Fruit fly (Drosophila melanogaster) whole organism, embryonic: Measurements from ENCODE around the gene CG7781.
A peak's percentile ranks its signal among the peaks of the same experiment; 100 is the strongest.

Experiments
- Bgb ChIP-seq: fragments of 200-800 bp; sonication (Bioruptor generic); IDR thresholded peaks from 2 replicates; pipeline ENCODE4 v1.3.6; 2022; ENCODE audit warnings: missing biosample characterization, missing genetic modification characterization; ENCODE audit not compliant: partially characterized antibody
- CG10462 ChIP-seq: fragments of 200-800 bp; sonication (Bioruptor generic); optimal IDR thresholded peaks from 2 replicates; lab custom pipeline; 2016; ENCODE audit warnings: missing biosample characterization, missing genetic modification characterization
- CG11723 ChIP-seq: fragments of 200-800 bp; sonication (Bioruptor generic); optimal IDR thresholded peaks from 2 replicates; lab custom pipeline; 2017; ENCODE audit warnings: missing biosample characterization, mild to moderate bottlenecking, missing genetic modification characterization
- CG13287 ChIP-seq: fragments of 200-800 bp; sonication (Bioruptor generic); IDR thresholded peaks from 2 replicates; pipeline ENCODE4 v1.3.6; 2022; ENCODE audit warnings: missing biosample characterization, missing genetic modification characterization; ENCODE audit not compliant: partially characterized antibody
- CG14710 ChIP-seq: fragments of 200-800 bp; sonication (Bioruptor generic); optimal IDR thresholded peaks from 3 replicates; lab custom pipeline; 2019; ENCODE audit warnings: missing biosample characterization, mild to moderate bottlenecking, missing genetic modification characterization, moderate library complexity
- CG15696 ChIP-seq: fragments of 200-800 bp; sonication (Bioruptor generic); optimal IDR thresholded peaks from 2 replicates; lab custom pipeline; 2019; ENCODE audit warnings: missing biosample characterization, mild to moderate bottlenecking, missing genetic modification characterization, moderate library complexity
- CG17912 ChIP-seq: fragments of 200-800 bp; sonication (Bioruptor generic); optimal IDR thresholded peaks from 2 replicates; lab custom pipeline; 2018; ENCODE audit warnings: missing biosample characterization, mild to moderate bottlenecking, missing genetic modification characterization
- CG1832 ChIP-seq: fragments of 200-800 bp; sonication (Bioruptor generic); optimal IDR thresholded peaks from 2 replicates; lab custom pipeline; 2017; ENCODE audit warnings: missing biosample characterization, mild to moderate bottlenecking, missing genetic modification characterization, inconsistent platforms
- CG2116 ChIP-seq: fragments of 200-800 bp; sonication (Bioruptor generic); optimal IDR thresholded peaks from 3 replicates; lab custom pipeline; 2018; ENCODE audit warnings: missing biosample characterization, mild to moderate bottlenecking, missing genetic modification characterization
- CG2120 ChIP-seq: fragments of 200-800 bp; sonication (Bioruptor generic); optimal IDR thresholded peaks from 3 replicates; lab custom pipeline; 2016; ENCODE audit warnings: missing biosample characterization, missing genetic modification characterization
- CG2678 ChIP-seq: fragments of 200-800 bp; sonication (Bioruptor generic); optimal IDR thresholded peaks from 3 replicates; lab custom pipeline; 2019; ENCODE audit warnings: missing biosample characterization, mild to moderate bottlenecking, missing genetic modification characterization, moderate library complexity
- CG3847 ChIP-seq: fragments of 200-800 bp; sonication (Bioruptor generic); IDR thresholded peaks from 2 replicates; pipeline ENCODE4 v1.3.6; 2022; ENCODE audit warnings: missing biosample characterization, missing genetic modification characterization
- CG42726 ChIP-seq: fragments of 200-800 bp; sonication (Bioruptor generic); IDR thresholded peaks from 2 replicates; pipeline ENCODE4 v1.3.6; 2022; ENCODE audit warnings: missing biosample characterization, missing genetic modification characterization; ENCODE audit not compliant: partially characterized antibody
- CG5180 ChIP-seq: fragments of 200-800 bp; sonication (Bioruptor generic); optimal IDR thresholded peaks from 3 replicates; lab custom pipeline; 2017; ENCODE audit warnings: missing biosample characterization, missing genetic modification characterization, mild to moderate bottlenecking, moderate library complexity, missing genetic modification reagents
- CG6272 ChIP-seq: fragments of 200-800 bp; sonication (Bioruptor generic); IDR thresholded peaks from 2 replicates; pipeline ENCODE4 v1.3.6; 2022; ENCODE audit warnings: missing biosample characterization, missing genetic modification characterization
- CG7963 ChIP-seq: fragments of 200-800 bp; sonication (Bioruptor generic); IDR thresholded peaks from 3 replicates; pipeline ENCODE4 v1.3.6; 2022; ENCODE audit warnings: missing biosample characterization, missing genetic modification characterization; ENCODE audit not compliant: partially characterized antibody
- CG8924 ChIP-seq: fragments of 200-800 bp; optimal IDR thresholded peaks from 3 replicates; lab custom pipeline; 2019; ENCODE audit warnings: missing biosample characterization, mild to moderate bottlenecking, missing genetic modification characterization, moderate library complexity
- CG9817 ChIP-seq: fragments of 200-800 bp; sonication (Bioruptor generic); optimal IDR thresholded peaks from 2 replicates; lab custom pipeline; 2018; ENCODE audit warnings: missing biosample characterization, mild to moderate bottlenecking, missing genetic modification characterization, moderate library complexity
- CG9876 ChIP-seq: fragments of 200-800 bp; sonication (Bioruptor generic); optimal IDR thresholded peaks from 2 replicates; lab custom pipeline; 2016; ENCODE audit warnings: missing biosample characterization, missing genetic modification characterization
- Deaf1 ChIP-seq: fragments of 200-800 bp; optimal IDR thresholded peaks from 3 replicates; lab custom pipeline; 2019; ENCODE audit warnings: missing biosample characterization, mild to moderate bottlenecking, missing genetic modification characterization, moderate library complexity
- Dek ChIP-seq: fragments of 200-800 bp; sonication (Bioruptor generic); optimal IDR thresholded peaks from 3 replicates; lab custom pipeline; 2019; ENCODE audit warnings: missing biosample characterization, mild to moderate bottlenecking, missing genetic modification characterization, moderate library complexity
- Doc3 ChIP-seq: fragments of 200-800 bp; sonication (Bioruptor generic); IDR thresholded peaks from 3 replicates; pipeline ENCODE4 v1.3.6; 2022; ENCODE audit warnings: missing biosample characterization, missing genetic modification characterization; ENCODE audit not compliant: partially characterized antibody
- Dref ChIP-seq: fragments of 200-800 bp; sonication (Bioruptor generic); IDR thresholded peaks from 2 replicates; pipeline ENCODE4 v1.3.6; 2022; ENCODE audit warnings: missing biosample characterization, missing genetic modification characterization
- Gug ChIP-seq: fragments of 200-800 bp; sonication (Bioruptor generic); IDR thresholded peaks from 4 replicates; pipeline ENCODE4 v1.3.6; 2022; ENCODE audit warnings: missing biosample characterization, missing genetic modification characterization
- Hr3 ChIP-seq: fragments of 200-800 bp; sonication (Bioruptor generic); optimal IDR thresholded peaks from 3 replicates; lab custom pipeline; 2016; ENCODE audit warnings: missing biosample characterization, missing genetic modification characterization
- Hsf ChIP-seq: fragments of 200-800 bp; sonication (Bioruptor generic); optimal IDR thresholded peaks from 3 replicates; lab custom pipeline; 2016; ENCODE audit warnings: missing biosample characterization, missing genetic modification characterization
- Max ChIP-seq: fragments of 200-800 bp; sonication (Bioruptor generic); optimal IDR thresholded peaks from 2 replicates; lab custom pipeline; 2016; ENCODE audit warnings: missing biosample characterization, mild to moderate bottlenecking, missing genetic modification characterization
- Sin3A ChIP-seq: fragments of >200 bp; optimal IDR thresholded peaks from 2 replicates; lab custom pipeline; 2018
- dan ChIP-seq: fragments of 200-800 bp; sonication (Bioruptor generic); IDR thresholded peaks from 2 replicates; pipeline ENCODE4 v1.3.6; 2022; ENCODE audit warnings: missing biosample characterization, missing genetic modification characterization
- dpn ChIP-seq, 2 experiments: fragments of 200-800 bp; sonication (Bioruptor generic); optimal IDR thresholded peaks; 3 replicates each; lab custom pipeline; 2016; ENCODE audit warnings: missing biosample characterization in 2 of 2, missing genetic modification characterization in 2 of 2
- dysf ChIP-seq: fragments of 200-800 bp; sonication (Bioruptor generic); IDR thresholded peaks from 3 replicates; pipeline ENCODE4 v1.3.6; 2022; ENCODE audit warnings: missing biosample characterization, missing genetic modification characterization
- emc ChIP-seq: fragments of 200-800 bp; sonication (Bioruptor generic); optimal IDR thresholded peaks from 2 replicates; lab custom pipeline; 2016; ENCODE audit warnings: missing biosample characterization, missing genetic modification characterization
- gcm ChIP-seq: fragments of 200-800 bp; sonication (Bioruptor generic); optimal IDR thresholded peaks from 2 replicates; lab custom pipeline; 2019; ENCODE audit warnings: missing biosample characterization, mild to moderate bottlenecking, missing genetic modification characterization, moderate library complexity
- gem ChIP-seq: fragments of 200-800 bp; sonication (Bioruptor generic); optimal IDR thresholded peaks from 2 replicates; lab custom pipeline; 2019; ENCODE audit warnings: missing biosample characterization, mild to moderate bottlenecking, missing genetic modification characterization, moderate library complexity
- gfzf ChIP-seq: fragments of 200-800 bp; sonication (Bioruptor generic); optimal IDR thresholded peaks from 2 replicates; lab custom pipeline; 2016; ENCODE audit warnings: missing biosample characterization, mild to moderate bottlenecking, missing genetic modification characterization, moderate library complexity
- grau ChIP-seq: fragments of 200-800 bp; optimal IDR thresholded peaks from 3 replicates; lab custom pipeline; 2019; ENCODE audit warnings: missing biosample characterization, mild to moderate bottlenecking, missing genetic modification characterization, moderate library complexity
- lilli ChIP-seq: fragments of 200-800 bp; sonication (Bioruptor generic); optimal IDR thresholded peaks from 3 replicates; lab custom pipeline; 2016; ENCODE audit warnings: missing biosample characterization, missing genetic modification characterization
- mirr ChIP-seq: fragments of 200-800 bp; sonication (Bioruptor generic); optimal IDR thresholded peaks from 3 replicates; lab custom pipeline; 2018; ENCODE audit warnings: missing biosample characterization, mild to moderate bottlenecking, missing genetic modification characterization
- nerfin-2 ChIP-seq: fragments of 200-800 bp; sonication (Bioruptor generic); IDR thresholded peaks from 2 replicates; pipeline ENCODE4 v1.3.6; 2022; ENCODE audit warnings: missing biosample characterization, missing genetic modification characterization; ENCODE audit not compliant: partially characterized antibody
- repo ChIP-seq: fragments of 200-800 bp; sonication (Bioruptor generic); optimal IDR thresholded peaks from 2 replicates; lab custom pipeline; 2016; ENCODE audit warnings: missing biosample characterization, missing genetic modification characterization
- seq ChIP-seq: fragments of 200-800 bp; sonication (Bioruptor generic); IDR thresholded peaks from 2 replicates; pipeline ENCODE4 v1.3.6; 2022; ENCODE audit warnings: missing biosample characterization, missing genetic modification characterization
- sim ChIP-seq: fragments of 200-800 bp; sonication (Bioruptor generic); IDR thresholded peaks from 2 replicates; pipeline ENCODE4 v1.3.6; 2022; ENCODE audit warnings: missing biosample characterization, missing genetic modification characterization
- slou ChIP-seq: fragments of 200-800 bp; sonication (Bioruptor generic); optimal IDR thresholded peaks from 3 replicates; lab custom pipeline; 2016; ENCODE audit warnings: missing biosample characterization, missing genetic modification characterization
- sna ChIP-seq: fragments of 200-800 bp; sonication (Bioruptor generic); IDR thresholded peaks from 2 replicates; pipeline ENCODE4 v1.3.6; 2022; ENCODE audit warnings: missing biosample characterization, missing genetic modification characterization; ENCODE audit not compliant: partially characterized antibody
- sqz ChIP-seq: fragments of 200-800 bp; sonication (Bioruptor generic); optimal IDR thresholded peaks from 3 replicates; lab custom pipeline; 2018; ENCODE audit warnings: missing biosample characterization, mild to moderate bottlenecking, missing genetic modification characterization
- stc ChIP-seq: fragments of 200-800 bp; sonication (Bioruptor generic); IDR thresholded peaks from 2 replicates; pipeline ENCODE4 v1.3.6; 2022; ENCODE audit warnings: missing biosample characterization, missing genetic modification characterization
- trh ChIP-seq: fragments of 200-800 bp; sonication (Bioruptor generic); optimal IDR thresholded peaks from 2 replicates; lab custom pipeline; 2016; ENCODE audit warnings: missing biosample characterization, missing genetic modification characterization
- wdn ChIP-seq: fragments of 200-800 bp; sonication (Bioruptor generic); IDR thresholded peaks from 2 replicates; pipeline ENCODE4 v1.3.6; 2022; ENCODE audit warnings: missing biosample characterization, missing genetic modification characterization

Gene CG7781

DNA sequence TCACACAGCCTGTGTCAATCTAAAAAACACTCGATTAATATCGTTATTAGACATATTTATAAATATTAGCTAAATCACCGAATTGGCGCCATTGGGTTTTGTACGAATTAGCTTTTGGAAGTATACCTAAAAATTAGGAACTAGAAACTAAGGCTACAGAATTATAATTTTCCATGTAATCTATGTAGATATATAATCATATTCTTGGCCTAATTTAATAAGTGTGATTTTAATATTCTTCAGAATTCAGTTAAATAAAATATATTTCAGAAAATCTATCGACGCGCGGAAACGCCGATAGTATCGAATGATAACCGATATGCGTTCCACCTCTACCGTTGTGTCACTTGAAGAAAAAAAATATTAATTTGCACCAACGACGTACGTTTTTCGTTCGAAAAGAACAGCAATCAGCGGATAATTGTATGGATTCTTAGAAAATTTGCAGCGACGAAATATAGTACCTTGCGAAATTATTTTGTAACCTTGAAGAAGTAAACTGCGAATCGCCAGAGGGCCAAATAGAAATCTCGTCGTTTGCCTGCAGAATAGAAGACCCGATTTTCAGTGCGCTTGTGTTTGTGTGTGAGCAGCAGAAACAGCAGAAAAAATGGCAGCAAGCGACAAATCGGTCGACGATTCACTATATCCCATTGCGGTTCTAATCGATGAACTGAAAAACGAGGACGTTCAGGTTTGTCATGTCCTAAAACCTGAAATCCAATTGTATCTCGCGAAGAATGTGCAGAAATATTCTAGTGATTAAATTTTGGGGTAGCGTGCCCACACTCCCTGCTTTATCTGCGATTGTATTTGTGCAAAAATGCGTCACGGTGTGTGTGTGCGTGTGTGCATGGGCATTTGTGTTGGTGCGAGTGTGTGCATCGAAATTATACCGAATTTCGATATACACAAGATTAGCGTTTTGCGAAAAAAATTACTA is 40.8 kb upstream of the CG7781 start, which contains the start of gene Pp2A-29B (continued):
- TF ChIP-seq sna = peak; percentile 99
- peak; percentile 48 for TF ChIP-seq gem (tag; lab: Kevin White, UChicago)
- peak; percentile 98 for TF ChIP-seq nerfin-2 (GFP tag; lab: Robert Waterston, UW)
- TF ChIP-seq dpn (GFP tag; optimal IDR thresholded peaks at IDR 0.05; lab: Kevin White, UChicago) = peak in 1 of 2 experiments; percentile 17
- TF ChIP-seq CG17912 = peak; percentile 7
- TF ChIP-seq CG9817 (tag; lab: Kevin White, UChicago) = peak; percentile 17
- TF ChIP-seq stc (GFP tag; lab: Robert Waterston, UW) = no peak
- peak; percentile 93 for TF ChIP-seq sqz (GFP tag; lab: Kevin White, UChicago)
- no peak for TF ChIP-seq emc (GFP tag; lab: Kevin White, UChicago)
- TF ChIP-seq CG10462 (GFP tag; lab: Kevin White, UChicago) = peak; percentile 7
- peak; percentile 83 for TF ChIP-seq CG14710
- TF ChIP-seq Hsf (GFP tag; lab: Kevin White, UChicago) = peak; percentile 18
- TF ChIP-seq CG15696 (tag; lab: Kevin White, UChicago) = peak; percentile 35
- peak; percentile 19 for TF ChIP-seq CG2120
- TF ChIP-seq dysf (GFP tag; lab: Robert Waterston, UW) = no peak
- no peak for TF ChIP-seq CG9876 (GFP tag; lab: Kevin White, UChicago)
- TF ChIP-seq CG1832 (GFP tag; lab: Kevin White, UChicago) = no peak
- TF ChIP-seq CG7963 (GFP tag; lab: Robert Waterston, UW) = peak; percentile 95
- no peak for TF ChIP-seq CG5180 (GFP tag; lab: Kevin White, UChicago)
- TF ChIP-seq Deaf1 (tag; lab: Kevin White, UChicago) = peak; percentile 7
- no peak for TF ChIP-seq dan
- TF ChIP-seq mirr (GFP tag; lab: Kevin White, UChicago) = no peak
- peak; percentile 32 for TF ChIP-seq Sin3A (lab: Kevin White, UChicago)
- TF ChIP-seq gcm = no peak
- no peak for TF ChIP-seq seq
- TF ChIP-seq Dref (GFP tag; lab: Robert Waterston, UW) = peak; percentile 57
- TF ChIP-seq sim = no peak
- TF ChIP-seq Dek (tag; lab: Kevin White, UChicago) = peak; percentile 12
- peak; percentile 51; the same call in 1 of the 2 replicates for TF ChIP-seq CG3847
- TF ChIP-seq repo (GFP tag; lab: Kevin White, UChicago) = no peak
- peak; percentile 8 for TF ChIP-seq lilli (GFP tag; lab: Kevin White, UChicago)
- TF ChIP-seq CG42726 (GFP tag; lab: Robert Waterston, UW) = peak; percentile 96
- TF ChIP-seq grau (tag; lab: Kevin White, UChicago) = peak; percentile 45
- no peak for TF ChIP-seq CG11723 (GFP tag; lab: Kevin White, UChicago)
- TF ChIP-seq trh (GFP tag; lab: Kevin White, UChicago) = no peak
- peak; percentile 91 for TF ChIP-seq CG2116 (GFP tag; lab: Kevin White, UChicago)
- TF ChIP-seq CG2678 (tag; lab: Kevin White, UChicago) = peak; percentile 15
- TF ChIP-seq Bgb (GFP tag; lab: Robert Waterston, UW) = peak; percentile 97
- TF ChIP-seq CG8924 (tag; lab: Kevin White, UChicago) = peak; percentile 42
- peak; percentile 99 for TF ChIP-seq Doc3 (GFP tag; lab: Robert Waterston, UW)
- peak; percentile 23 for TF ChIP-seq Max (GFP tag; lab: Kevin White, UChicago)
- TF ChIP-seq wdn (GFP tag; lab: Robert Waterston, UW) = no peak
- TF ChIP-seq slou (GFP tag; lab: Kevin White, UChicago) = peak; percentile 59
- peak; percentile 8; the same call in 1 of the 4 replicates for TF ChIP-seq Gug (GFP tag; lab: Robert Waterston, UW)
- TF ChIP-seq CG6272 (GFP tag; lab: Robert Waterston, UW) = peak; percentile 38; the same call in 1 of the 2 replicates
- peak; percentile 51 for TF ChIP-seq Hr3 (GFP tag; lab: Kevin White, UChicago)
- TF ChIP-seq CG13287 (GFP tag; lab: Robert Waterston, UW) = peak; percentile 99
- peak; percentile 52 for TF ChIP-seq gfzf (GFP tag; lab: Kevin White, UChicago)
